Worm (Caenorhabditis elegans) whole organism, late embryonic: ENCODE data around the gene ZK1067.4.

ENCODE experiments used
- F13H6.1 ChIP-seq: sonication (generic microtip); optimal IDR thresholded peaks from 2 replicates; lab custom pipeline; 2016; ENCODE audit warnings: missing genetic modification characterization, missing compliant biosample characterization
- ama-1 ChIP-seq: fragments of 150-350 bp; optimal IDR thresholded peaks from 2 replicates; lab custom pipeline; 2014
- ceh-18 ChIP-seq: sonication (generic microtip); optimal IDR thresholded peaks from 2 replicates; lab custom pipeline; 2016; ENCODE audit warnings: missing genetic modification characterization, missing compliant biosample characterization
- ceh-30 ChIP-seq: fragments of 150-350 bp; optimal IDR thresholded peaks from 2 replicates; lab custom pipeline; 2014; ENCODE audit warnings: missing biosample characterization, missing genetic modification characterization
- elt-4 ChIP-seq: sonication (generic microtip); optimal IDR thresholded peaks from 2 replicates; lab custom pipeline; 2016; ENCODE audit warnings: missing genetic modification characterization, missing compliant biosample characterization
- eyg-1 ChIP-seq: sonication (generic microtip); optimal IDR thresholded peaks from 2 replicates; lab custom pipeline; 2016; ENCODE audit warnings: missing genotype, missing genetic modification characterization, missing compliant biosample characterization
- fax-1 ChIP-seq: sonication (generic microtip); optimal IDR thresholded peaks from 2 replicates; lab custom pipeline; 2016; ENCODE audit warnings: missing genotype, missing genetic modification characterization, missing compliant biosample characterization
- fkh-10 ChIP-seq: fragments of 150-350 bp; optimal IDR thresholded peaks from 2 replicates; lab custom pipeline; 2014; ENCODE audit warnings: missing biosample characterization, missing genetic modification reagents, missing genetic modification characterization
- hlh-6 ChIP-seq: sonication (generic microtip); optimal IDR thresholded peaks from 2 replicates; lab custom pipeline; 2016; ENCODE audit warnings: missing genotype, missing genetic modification characterization, missing compliant biosample characterization
- nhr-11 ChIP-seq: fragments of 150-350 bp; optimal IDR thresholded peaks from 2 replicates; lab custom pipeline; 2014; ENCODE audit warnings: missing biosample characterization, missing genetic modification characterization
- pha-4 ChIP-seq: fragments of 150-350 bp; optimal IDR thresholded peaks from 2 replicates; lab custom pipeline; 2018; ENCODE audit warnings: missing biosample characterization, missing genetic modification reagents, missing genetic modification characterization
- pqm-1 ChIP-seq: sonication (generic microtip); optimal IDR thresholded peaks from 2 replicates; lab custom pipeline; 2016; ENCODE audit warnings: missing genetic modification characterization, missing compliant biosample characterization
- unc-86 ChIP-seq: sonication (generic microtip); optimal IDR thresholded peaks from 2 replicates; lab custom pipeline; 2016; ENCODE audit warnings: missing genetic modification characterization, missing compliant biosample characterization

ce11 chrII:9173471-9173870, 36.7 kb upstream of the ZK1067.4 start:
- no peak for TF ChIP-seq fax-1
- TF ChIP-seq pqm-1 (tag; lab: Kevin White, UChicago) = no peak
- no peak for TF ChIP-seq fkh-10
- TF ChIP-seq hlh-6 (tag; lab: Kevin White, UChicago) = no peak
- TF ChIP-seq ceh-30 (tag; lab: Kevin White, UChicago) = no peak
- no peak for TF ChIP-seq ama-1 (lab: Kevin White, UChicago)
- no peak for TF ChIP-seq unc-86 (tag; lab: Kevin White, UChicago)
- TF ChIP-seq nhr-11 (tag; lab: Kevin White, UChicago) = no peak
- no peak for TF ChIP-seq eyg-1 (tag; lab: Kevin White, UChicago)
- TF ChIP-seq ceh-18 = no peak
- no peak for TF ChIP-seq elt-4
- no peak for TF ChIP-seq pha-4 (tag; lab: Kevin White, UChicago)
- no peak for TF ChIP-seq F13H6.1 (tag; lab: Kevin White, UChicago)
